Worm (Caenorhabditis elegans) whole organism, L1 larva: Measurements from ENCODE around the gene C08H9.15.

Experiments used
- C16A3.4 ChIP-seq: fragments of 150-350 bp; optimal IDR thresholded peaks from 2 replicates; lab custom pipeline; 2014; ENCODE audit warnings: missing biosample characterization, missing genetic modification characterization
- C34B4.2 ChIP-seq: sonication (generic microtip); optimal IDR thresholded peaks from 2 replicates; lab custom pipeline; 2017; ENCODE audit warnings: mild to moderate bottlenecking, missing genetic modification characterization, missing compliant biosample characterization
- F16B12.6 ChIP-seq: fragments of 150-350 bp; optimal IDR thresholded peaks from 2 replicates; lab custom pipeline; 2014; ENCODE audit warnings: missing biosample characterization, missing genetic modification characterization
- aha-1 ChIP-seq: fragments of 150-350 bp; optimal IDR thresholded peaks from 2 replicates; lab custom pipeline; 2014; ENCODE audit warnings: missing biosample characterization, missing genetic modification characterization
- aly-2 ChIP-seq: fragments of 150-350 bp; optimal IDR thresholded peaks from 2 replicates; lab custom pipeline; 2014; ENCODE audit warnings: missing biosample characterization, missing genetic modification characterization
- ama-1 ChIP-seq: fragments of 150-350 bp; optimal IDR thresholded peaks from 2 replicates; lab custom pipeline; 2014
- blmp-1 ChIP-seq: fragments of 150-350 bp; optimal IDR thresholded peaks from 2 replicates; lab custom pipeline; 2014; ENCODE audit warnings: missing biosample characterization, missing genetic modification characterization
- ces-1 ChIP-seq: fragments of 150-350 bp; optimal IDR thresholded peaks from 2 replicates; lab custom pipeline; 2014; ENCODE audit warnings: missing biosample characterization, missing genetic modification reagents, missing genetic modification characterization
- dsc-1 ChIP-seq: sonication (generic microtip); optimal IDR thresholded peaks from 2 replicates; lab custom pipeline; 2016; ENCODE audit warnings: mild to moderate bottlenecking, missing genetic modification characterization, missing compliant biosample characterization
- efl-3 ChIP-seq: fragments of 200-800 bp; sonication (Bioruptor generic); optimal IDR thresholded peaks from 2 replicates; lab custom pipeline; 2018; ENCODE audit warnings: mild to moderate bottlenecking, missing genetic modification characterization, missing compliant biosample characterization
- elt-3 ChIP-seq, 6 experiments: fragments of 150-350 bp in 1 of 6; sonication (generic microtip); optimal IDR thresholded peaks; 2 replicates each; lab custom pipeline; 2017 to 2018; ENCODE audit warnings: missing biosample characterization in 6 of 6, missing genetic modification characterization in 6 of 6, inconsistent platforms in 1 of 6
- fkh-10 ChIP-seq: sonication (generic microtip); optimal IDR thresholded peaks from 2 replicates; lab custom pipeline; 2017; ENCODE audit warnings: missing biosample characterization, missing genetic modification reagents, missing genetic modification characterization
- fkh-4 ChIP-seq: sonication (generic microtip); optimal IDR thresholded peaks from 2 replicates; lab custom pipeline; 2016; ENCODE audit warnings: missing compliant biosample characterization, missing genetic modification characterization, borderline replicate concordance
- fkh-8 ChIP-seq: sonication (generic microtip); optimal IDR thresholded peaks from 2 replicates; lab custom pipeline; 2016; ENCODE audit warnings: mild to moderate bottlenecking, missing genetic modification characterization, missing compliant biosample characterization
- fos-1 ChIP-seq: fragments of 150-350 bp; optimal IDR thresholded peaks from 2 replicates; lab custom pipeline; 2014; ENCODE audit warnings: missing biosample characterization, missing genetic modification characterization
- irx-1 ChIP-seq: sonication (generic microtip); optimal IDR thresholded peaks from 2 replicates; lab custom pipeline; 2016; ENCODE audit warnings: missing genetic modification characterization, missing compliant biosample characterization
- jun-1 ChIP-seq: fragments of 150-350 bp; optimal IDR thresholded peaks from 2 replicates; lab custom pipeline; 2014; ENCODE audit warnings: missing biosample characterization, missing genetic modification reagents, missing genetic modification characterization
- lin-14 ChIP-seq: fragments of 200-800 bp; sonication (Bioruptor generic); optimal IDR thresholded peaks from 2 replicates; lab custom pipeline; 2018; ENCODE audit warnings: mild to moderate bottlenecking, missing genetic modification characterization, moderate library complexity, missing compliant biosample characterization
- lin-15B ChIP-seq: fragments of 150-350 bp; sonication (generic microtip); optimal IDR thresholded peaks from 3 replicates; lab custom pipeline; 2014; ENCODE audit warnings: missing biosample characterization, missing genetic modification characterization
- mab-9 ChIP-seq: fragments of 200-800 bp; sonication (Bioruptor generic); IDR thresholded peaks from 2 replicates; pipeline ENCODE4 v1.3.6; 2022; ENCODE audit warnings: missing genetic modification reagents, missing genetic modification characterization, missing compliant biosample characterization
- mef-2 ChIP-seq: fragments of 150-350 bp; optimal IDR thresholded peaks from 2 replicates; lab custom pipeline; 2014; ENCODE audit warnings: missing biosample characterization, missing genetic modification characterization
- nhr-11 ChIP-seq: fragments of 150-350 bp; optimal IDR thresholded peaks from 2 replicates; lab custom pipeline; 2014; ENCODE audit warnings: missing biosample characterization, missing genetic modification characterization
- nhr-19 ChIP-seq: fragments of 200-800 bp; sonication (Bioruptor generic); conservative IDR thresholded peaks from 2 replicates; pipeline ENCODE4 v1.3.6; 2022; ENCODE audit warnings: missing genetic modification characterization, missing compliant biosample characterization
- nhr-47 ChIP-seq: sonication (generic microtip); optimal IDR thresholded peaks from 2 replicates; lab custom pipeline; 2016; ENCODE audit warnings: mild to moderate bottlenecking, missing genetic modification characterization, moderate library complexity, missing compliant biosample characterization
- nhr-71 ChIP-seq: sonication (generic microtip); optimal IDR thresholded peaks from 2 replicates; lab custom pipeline; 2016; ENCODE audit warnings: mild to moderate bottlenecking, missing genetic modification characterization, moderate library complexity, missing compliant biosample characterization
- nhr-84 ChIP-seq: sonication (generic microtip); optimal IDR thresholded peaks from 2 replicates; lab custom pipeline; 2017; ENCODE audit warnings: missing biosample characterization, missing genetic modification characterization
- nhr-90 ChIP-seq: sonication (generic microtip); optimal IDR thresholded peaks from 2 replicates; lab custom pipeline; 2016; ENCODE audit warnings: mild to moderate bottlenecking, missing genetic modification characterization, missing compliant biosample characterization; ENCODE audit not compliant: poor library complexity
- pag-3 ChIP-seq: sonication (generic microtip); optimal IDR thresholded peaks from 2 replicates; lab custom pipeline; 2017; ENCODE audit warnings: missing genetic modification characterization, mild to moderate bottlenecking, missing compliant biosample characterization, antibody characterized with exemption, borderline replicate concordance; ENCODE audit not compliant: insufficient read depth
- pax-3 ChIP-seq: fragments of 200-800 bp; sonication (Bioruptor generic); optimal IDR thresholded peaks from 2 replicates; lab custom pipeline; 2018; ENCODE audit warnings: mild to moderate bottlenecking, missing genetic modification characterization, moderate library complexity, missing compliant biosample characterization
- pqm-1 ChIP-seq: sonication (generic microtip); optimal IDR thresholded peaks from 3 replicates; lab custom pipeline; 2017; ENCODE audit warnings: missing biosample characterization, missing genetic modification characterization
- skn-1 ChIP-seq: fragments of 150-350 bp; optimal IDR thresholded peaks from 2 replicates; lab custom pipeline; 2014; ENCODE audit warnings: missing biosample characterization, missing genetic modification characterization
- snu-23 ChIP-seq: sonication (generic microtip); optimal IDR thresholded peaks from 2 replicates; lab custom pipeline; 2016; ENCODE audit warnings: missing genetic modification characterization, missing compliant biosample characterization
- sox-4 ChIP-seq: sonication (generic microtip); optimal IDR thresholded peaks from 2 replicates; lab custom pipeline; 2016; ENCODE audit warnings: missing genetic modification characterization, missing compliant biosample characterization
- swsn-7 ChIP-seq: sonication (generic microtip); optimal IDR thresholded peaks from 2 replicates; lab custom pipeline; 2016; ENCODE audit warnings: missing genetic modification characterization, missing compliant biosample characterization
- unc-30 ChIP-seq: sonication (generic microtip); optimal IDR thresholded peaks from 2 replicates; lab custom pipeline; 2017; ENCODE audit warnings: missing biosample characterization, missing genetic modification characterization
- unc-86 ChIP-seq: sonication (generic microtip); optimal IDR thresholded peaks from 2 replicates; lab custom pipeline; 2016; ENCODE audit warnings: missing genetic modification characterization, missing compliant biosample characterization
- vab-15 ChIP-seq: sonication (generic microtip); optimal IDR thresholded peaks from 2 replicates; lab custom pipeline; 2017; ENCODE audit warnings: missing genotype, mild to moderate bottlenecking, missing genetic modification characterization, missing compliant biosample characterization
- xbp-1 ChIP-seq: sonication (generic microtip); optimal IDR thresholded peaks from 2 replicates; lab custom pipeline; 2016; ENCODE audit warnings: missing genetic modification characterization, missing compliant biosample characterization
- ztf-11 ChIP-seq, 2 experiments: sonication (generic microtip); optimal IDR thresholded peaks; 2 replicates each; lab custom pipeline; 2016 to 2017; ENCODE audit warnings: missing genetic modification characterization in 2 of 2, missing biosample characterization in 1 of 2, missing compliant biosample characterization in 1 of 2

The C08H9.15 gene

DNA sequence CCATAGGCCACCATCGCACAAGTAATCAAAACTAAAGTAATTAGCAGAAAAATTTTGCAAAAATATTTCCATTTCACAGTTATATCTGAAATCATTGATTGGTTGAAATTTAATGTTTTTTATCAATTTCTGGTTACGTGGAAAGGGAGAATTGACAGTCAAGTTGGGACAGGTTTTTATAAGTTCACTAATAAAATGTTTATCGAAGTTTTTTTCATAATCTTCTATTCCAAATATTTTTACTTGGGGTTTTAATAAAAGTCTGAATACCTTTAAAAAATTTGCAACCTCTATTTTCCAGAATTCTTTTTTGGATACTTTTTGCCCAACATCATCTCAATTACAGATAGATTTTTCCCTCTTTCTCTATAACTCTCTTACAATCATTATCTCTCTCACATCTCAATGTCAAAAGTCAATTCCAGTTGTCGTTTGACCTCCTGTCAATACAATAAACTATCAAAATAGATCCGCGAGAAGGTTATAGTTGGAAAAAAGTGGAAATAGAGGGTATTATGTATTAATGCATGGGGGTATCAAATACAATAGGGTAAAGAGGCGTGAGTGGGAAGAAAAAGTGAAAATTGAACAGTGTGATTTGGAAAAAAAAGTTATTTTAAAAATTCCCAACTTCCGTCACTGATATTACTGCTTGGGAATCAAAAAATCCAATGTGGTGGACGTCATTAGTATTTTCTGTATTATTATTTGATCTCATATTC is 6.3 kb upstream of the C08H9.15 start, which contains the start of the genes chil-2 and ctsa-3.2:
TSS of gene chil-2 (minus strand) at position 101 of the 722 bp plus-strand sequence.
TSS of gene ctsa-3.2 (plus strand) at position 672 of the 722 bp plus-strand sequence.
- TF ChIP-seq ces-1 (no peak), aly-2 (no peak), pax-3 (tag; lab: Kevin White, UChicago) (no peak), C34B4.2 (tag; lab: Kevin White, UChicago) (no peak), lin-14 (GFP tag; lab: Kevin White, UChicago) (no peak), unc-30 (tag; lab: Kevin White, UChicago) (no peak), mab-9 (GFP tag; lab: Robert Waterston, UW) (no peak), nhr-84 (no peak), pag-3 (tag; lab: Kevin White, UChicago) (no peak), irx-1 (no peak), ama-1 (lab: Kevin White, UChicago) (no peak), snu-23 (GFP tag; lab: Kevin White, UChicago) (no peak), nhr-90 (tag; lab: Kevin White, UChicago) (no peak), efl-3 (GFP tag; lab: Kevin White, UChicago) (no peak), vab-15 (tag; lab: Kevin White, UChicago) (no peak)
- TF ChIP-seq, all 84 proteins: peak for 0

DNA sequence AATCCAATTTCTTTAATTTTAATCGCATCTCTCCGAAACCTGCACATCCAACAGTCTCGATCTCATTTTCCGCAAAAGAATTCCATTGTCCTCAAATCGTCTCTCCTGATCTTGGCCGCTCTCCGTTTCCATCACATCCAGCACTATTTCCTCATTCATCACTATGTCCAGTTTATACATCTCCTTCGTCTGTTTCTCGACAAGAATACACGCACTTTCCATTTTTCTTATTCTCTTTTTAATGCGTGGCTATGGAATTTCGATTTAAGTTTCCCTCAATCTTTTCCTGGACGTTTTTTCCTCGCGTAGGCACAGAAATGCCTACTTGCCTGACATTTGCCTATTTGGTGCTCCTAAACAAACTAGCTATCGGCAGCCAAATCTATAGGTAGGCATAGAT is 1.2 kb upstream of the C08H9.15 start:
- TF ChIP-seq blmp-1 (tag; lab: Kevin White, UChicago), result peak; percentile 97
- no peak for TF ChIP-seq irx-1
- TF ChIP-seq nhr-19 (GFP tag; lab: Robert Waterston, UW), result no peak
- no peak for TF ChIP-seq aha-1 (tag; lab: Kevin White, UChicago)
- no peak for TF ChIP-seq nhr-84

DNA sequence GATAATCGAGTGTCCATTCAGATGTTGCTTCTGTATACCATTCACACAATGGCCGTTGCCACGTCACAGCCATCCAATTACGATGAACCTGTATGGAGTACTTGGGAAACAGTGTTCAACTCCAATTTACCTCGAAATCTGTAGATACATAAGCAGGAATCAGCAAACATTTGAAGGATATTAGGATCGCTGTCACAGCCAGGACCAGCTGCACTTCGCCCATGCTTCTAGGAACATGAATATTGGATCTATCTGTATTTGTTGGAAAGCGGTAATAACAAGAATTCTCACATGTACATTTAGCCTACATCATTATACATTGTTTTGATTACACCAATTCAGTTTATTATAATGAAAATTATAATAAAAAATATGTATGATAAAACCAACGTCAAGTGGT is 5.2 kb downstream of the C08H9.15 start, which contains the start of gene algn-8:
TSS of gene algn-8 (minus strand) at position 227 of the 400 bp plus-strand sequence.
- TF ChIP-seq C16A3.4 (no peak), xbp-1 (no peak), mef-2 (tag; lab: Kevin White, UChicago) (no peak), fos-1 (no peak), nhr-90 (tag; lab: Kevin White, UChicago) (no peak), snu-23 (GFP tag; lab: Kevin White, UChicago) (no peak), nhr-47 (tag; lab: Kevin White, UChicago) (no peak), fkh-4 (no peak), F16B12.6 (tag; lab: Kevin White, UChicago) (no peak), nhr-71 (tag; lab: Kevin White, UChicago) (no peak), swsn-7 (tag; lab: Kevin White, UChicago) (no peak)

DNA sequence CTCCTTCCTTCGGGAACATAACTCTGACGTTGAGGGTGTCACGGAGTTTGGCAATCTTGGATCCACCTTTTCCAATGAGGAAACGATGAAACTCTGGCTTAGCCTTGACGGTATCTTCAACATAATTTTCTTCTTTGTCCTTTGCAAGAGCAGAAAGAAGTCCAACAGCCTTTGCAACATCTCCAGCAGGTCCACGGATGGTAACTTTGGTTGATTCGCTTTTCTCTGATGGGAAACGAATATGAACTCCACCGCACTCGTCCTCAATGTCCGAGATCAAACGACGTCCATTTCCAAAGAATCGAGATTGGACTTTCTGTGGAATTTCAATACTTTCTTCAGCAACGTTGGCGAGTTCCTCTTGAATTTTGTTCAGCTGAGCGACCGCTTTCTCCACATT is 7.6 kb downstream of the C08H9.15 start:
- TF ChIP-seq dsc-1, result no peak
- TF ChIP-seq ama-1 (lab: Kevin White, UChicago), result no peak
- TF ChIP-seq fkh-8, result no peak
- no peak for TF ChIP-seq snu-23 (GFP tag; lab: Kevin White, UChicago)
- TF ChIP-seq ztf-11 (tag; optimal IDR thresholded peaks at IDR 0.05; lab: Kevin White, UChicago), result no peak
- no peak for TF ChIP-seq skn-1 (tag; lab: Kevin White, UChicago)
- no peak for TF ChIP-seq nhr-47 (tag; lab: Kevin White, UChicago)
- no peak for TF ChIP-seq lin-15B
- no peak for TF ChIP-seq nhr-11
- no peak for TF ChIP-seq elt-3 (tag; optimal IDR thresholded peaks at IDR 0.05; lab: Kevin White, UChicago)
- no peak for TF ChIP-seq C16A3.4
- TF ChIP-seq blmp-1 (tag; lab: Kevin White, UChicago), result no peak
- TF ChIP-seq pqm-1, result no peak
- TF ChIP-seq sox-4 (tag; lab: Kevin White, UChicago), result no peak
- TF ChIP-seq nhr-90 (tag; lab: Kevin White, UChicago), result no peak
- TF ChIP-seq unc-86 (tag; lab: Kevin White, UChicago), result no peak
- no peak for TF ChIP-seq unc-30 (tag; lab: Kevin White, UChicago)
- TF ChIP-seq jun-1 (tag; lab: Kevin White, UChicago), result no peak
- TF ChIP-seq fkh-10, result no peak
